Fruit fly (Drosophila melanogaster): ENCODE measurements around the gene Pvr.

- TF ChIP-seq h (GFP tag; optimal IDR thresholded peaks at IDR 0.05) (peak; percentile 100), lola (GFP tag; optimal IDR thresholded peaks at IDR 0.05) (no peak)
These were observed 34.6 kb downstream of the Pvr start, which contains the start of gene SLC5A11 for dm6 chr2L:8204996-8205567.
